Worm (Caenorhabditis elegans): ENCODE results near the gene T21H3.1.
A peak's percentile ranks its signal among the peaks of the same experiment; 100 is the strongest.

- peak; percentile 97 for TF ChIP-seq sma-9 (GFP tag; optimal IDR thresholded peaks at IDR 0.05)
- no peak for TF ChIP-seq sma-9 (tag; optimal IDR thresholded peaks at IDR 0.05)
- peak; percentile 69 for TF ChIP-seq unc-62 (GFP tag; optimal IDR thresholded peaks at IDR 0.05)
- TF ChIP-seq nhr-6 (tag; optimal IDR thresholded peaks at IDR 0.05), result peak; percentile 94
- peak; percentile 79 for TF ChIP-seq snpc-4 (tag; optimal IDR thresholded peaks at IDR 0.05)
- TF ChIP-seq skn-1 (tag; optimal IDR thresholded peaks at IDR 0.05), result peak; percentile 26
Measured at ce11 chrV:1151324-1151742, 25.2 kb upstream of the T21H3.1 start.
